Worm (Caenorhabditis elegans): ENCODE data around the gene Y53F4B.18.

Y53F4B.18 gene

DNA sequence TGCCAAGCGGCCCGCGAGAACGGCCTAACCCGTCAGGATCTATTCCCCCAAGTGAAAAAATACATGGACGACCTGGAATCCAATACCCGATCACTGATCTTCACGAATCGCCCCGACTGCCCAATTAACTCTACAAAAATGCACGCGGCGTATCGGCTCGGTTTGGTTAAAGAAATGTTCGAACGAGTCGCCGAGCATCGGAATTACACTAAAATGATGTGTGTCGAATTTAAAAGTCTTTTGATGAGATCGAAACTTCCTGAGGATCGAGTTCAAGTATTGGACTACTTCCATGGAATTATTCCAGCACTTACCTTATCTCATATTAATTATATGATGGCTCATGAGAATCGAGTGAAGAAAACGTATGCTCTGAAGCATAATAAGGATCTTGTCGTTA, 35.7 kb upstream of the Y53F4B.18 start:
- TF ChIP-seq fkh-4 (tag; optimal IDR thresholded peaks at IDR 0.05; ENCODE audit: borderline replicate concordance), result no peak
- TF ChIP-seq irx-1 (tag; optimal IDR thresholded peaks at IDR 0.05), result no peak
- no peak for TF ChIP-seq nhr-84 (tag; optimal IDR thresholded peaks at IDR 0.05)
- TF ChIP-seq pqm-1 (tag; optimal IDR thresholded peaks at IDR 0.05), result no peak
- no peak for TF ChIP-seq nhr-85 (tag)
- no peak for TF ChIP-seq alr-1 (tag; optimal IDR thresholded peaks at IDR 0.05; ENCODE audit: borderline replicate concordance)
- TF ChIP-seq tlp-1 (tag; optimal IDR thresholded peaks at IDR 0.05), result no peak
- TF ChIP-seq skn-1 (tag; optimal IDR thresholded peaks at IDR 0.05), result no peak
- TF ChIP-seq aha-1 (tag; optimal IDR thresholded peaks at IDR 0.05), result no peak
- no peak for TF ChIP-seq ceh-88 (GFP tag; IDR thresholded peaks at IDR 0.05)
- no peak for TF ChIP-seq ceh-90 (tag; optimal IDR thresholded peaks at IDR 0.05)
- no peak for TF ChIP-seq nhr-77 (tag; optimal IDR thresholded peaks at IDR 0.05)
- TF ChIP-seq F16B12.6 (tag; optimal IDR thresholded peaks at IDR 0.05), result no peak
- no peak for TF ChIP-seq elt-3 (tag; optimal IDR thresholded peaks at IDR 0.05)
- no peak for TF ChIP-seq ztf-11 (tag; optimal IDR thresholded peaks at IDR 0.05)

DNA sequence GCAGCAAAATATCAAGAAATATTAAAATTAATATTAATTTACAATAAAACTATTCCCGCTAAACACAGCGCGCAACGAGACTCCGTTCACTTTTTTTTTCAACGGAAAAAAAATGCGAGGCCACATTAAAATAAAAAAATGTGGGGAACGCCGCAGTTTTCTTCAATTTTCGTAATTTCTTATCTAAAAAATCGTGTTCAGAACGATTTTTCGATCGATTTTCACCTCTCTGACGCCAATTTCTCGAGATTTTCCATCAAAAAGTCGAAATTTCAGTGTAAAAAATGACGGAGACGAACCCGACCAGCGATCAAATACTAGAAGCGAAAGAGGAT, 18.4 kb upstream of the Y53F4B.18 start, which contains the start of gene Y53F4B.21:
Gene Y53F4B.21, plus strand, starts transcription at position 285 of the 335 bp plus-strand sequence.
- TF ChIP-seq rnt-1 (tag; optimal IDR thresholded peaks at IDR 0.05) (no peak), tbx-2 (tag; optimal IDR thresholded peaks at IDR 0.05) (no peak), fkh-4 (tag; optimal IDR thresholded peaks at IDR 0.05; ENCODE audit: borderline replicate concordance) (no peak), sup-37 (GFP tag; optimal IDR thresholded peaks at IDR 0.05) (no peak), mab-9 (GFP tag; IDR thresholded peaks at IDR 0.05) (no peak), nhr-77 (tag; optimal IDR thresholded peaks at IDR 0.05) (no peak), efl-3 (GFP tag; optimal IDR thresholded peaks at IDR 0.05) (no peak), nhr-85 (tag) (no peak), lin-15B (tag; optimal IDR thresholded peaks at IDR 0.05) (no peak), ceh-88 (GFP tag; IDR thresholded peaks at IDR 0.05) (no peak), hlh-17 (GFP tag; optimal IDR thresholded peaks at IDR 0.05; ENCODE audit: borderline replicate concordance) (no peak), lin-35 (GFP tag; optimal IDR thresholded peaks at IDR 0.05) (no peak), ama-1 (optimal IDR thresholded peaks at IDR 0.05) (no peak), egl-13 (tag; optimal IDR thresholded peaks at IDR 0.05) (no peak), nhr-20 (tag; optimal IDR thresholded peaks at IDR 0.05) (no peak), egl-27 (tag; optimal IDR thresholded peaks at IDR 0.05) (no peak)

ce11 chrII:15089086-15089895, 17.8 kb upstream of the Y53F4B.18 start:
- TF ChIP-seq mab-9 (GFP tag; IDR thresholded peaks at IDR 0.05) (peak; percentile 58; the same call in 1 of the 2 replicates), sox-4 (tag; optimal IDR thresholded peaks at IDR 0.05) (peak; percentile 89), lin-15B (tag; optimal IDR thresholded peaks at IDR 0.05) (peak; percentile 13), grh-1 (GFP tag; IDR thresholded peaks at IDR 0.05) (peak; percentile 51; the same call in 1 of the 2 replicates), aha-1 (tag; optimal IDR thresholded peaks at IDR 0.05) (no peak), irx-1 (tag; optimal IDR thresholded peaks at IDR 0.05) (peak; percentile 95), lin-39 (tag; optimal IDR thresholded peaks at IDR 0.05) (peak; percentile 46), nhr-20 (tag; optimal IDR thresholded peaks at IDR 0.05) (peak; percentile 84), F16B12.6 (tag; optimal IDR thresholded peaks at IDR 0.05) (peak; percentile 3), nhr-76 (tag; optimal IDR thresholded peaks at IDR 0.05) (no peak), blmp-1 (tag; optimal IDR thresholded peaks at IDR 0.05) (peak; percentile 6), nhr-12 (tag; optimal IDR thresholded peaks at IDR 0.05) (no peak), mdl-1 (tag; optimal IDR thresholded peaks at IDR 0.05) (peak in 1 of 2 experiments; percentile 38), nhr-77 (tag; optimal IDR thresholded peaks at IDR 0.05) (peak; percentile 24), egl-27 (tag; optimal IDR thresholded peaks at IDR 0.05) (no peak), nhr-90 (tag; optimal IDR thresholded peaks at IDR 0.05; ENCODE audit: poor library complexity) (peak; percentile 92), hlh-4 (tag; optimal IDR thresholded peaks at IDR 0.05) (peak; percentile 86), nhr-47 (tag; optimal IDR thresholded peaks at IDR 0.05) (peak; percentile 92), unc-86 (tag; optimal IDR thresholded peaks at IDR 0.05) (peak; percentile 68), tlp-1 (tag; optimal IDR thresholded peaks at IDR 0.05) (no peak), tbx-2 (tag; optimal IDR thresholded peaks at IDR 0.05) (peak; percentile 87), elt-3 (tag; optimal IDR thresholded peaks at IDR 0.05) (no peak), fkh-4 (tag; optimal IDR thresholded peaks at IDR 0.05; ENCODE audit: borderline replicate concordance) (peak; percentile 96), ceh-82 (tag; optimal IDR thresholded peaks at IDR 0.05) (peak; percentile 31 to 35 (median 32)), dpl-1 (GFP tag; optimal IDR thresholded peaks at IDR 0.05) (peak; percentile 89 to 93 (median 93)), unc-98 (GFP tag; IDR thresholded peaks at IDR 0.05) (peak; percentile 63), jun-1 (tag; optimal IDR thresholded peaks at IDR 0.05) (no peak), ztf-11 (tag; optimal IDR thresholded peaks at IDR 0.05) (peak in 1 of 2 experiments; percentile 94), nhr-85 (tag) (peak; percentile 96), snpc-4 (tag; optimal IDR thresholded peaks at IDR 0.05) (peak; percentile 66), lin-14 (GFP tag; optimal IDR thresholded peaks at IDR 0.05) (no peak), nhr-71 (tag; optimal IDR thresholded peaks at IDR 0.05) (peak; percentile 90)
